Worm (Caenorhabditis elegans): ENCODE data around the gene pccb-1.

ce11 chrX:3117204-3117603 lies 27.9 kb downstream of the pccb-1 start:
- no peak for TF ChIP-seq nhr-12 (tag; optimal IDR thresholded peaks at IDR 0.05)
- no peak for TF ChIP-seq snpc-4 (tag; optimal IDR thresholded peaks at IDR 0.05)
- no peak for TF ChIP-seq unc-39 (tag; optimal IDR thresholded peaks at IDR 0.05)

All from whole organism, mixed stage, embryonic.